Worm (Caenorhabditis elegans): Measurements from ENCODE around the gene cyn-4.

ce11 chrII:10873631-10874030 is 1.2 kb upstream of the cyn-4 start, which contains the start of gene orc-2:
- TF ChIP-seq unc-55 (GFP tag; optimal IDR thresholded peaks at IDR 0.05) (no peak), ttx-3 (tag; optimal IDR thresholded peaks at IDR 0.05) (no peak), ets-4 (tag; optimal IDR thresholded peaks at IDR 0.05) (no peak), elt-2 (tag; optimal IDR thresholded peaks at IDR 0.05) (no peak)

Measured in whole organism, late embryonic.